Fruit fly (Drosophila melanogaster) whole organism, prepupa: ENCODE results near the gene CG32554.
A peak's percentile ranks its signal among the peaks of the same experiment; 100 is the strongest.

ENCODE experiments used
- Blimp-1 ChIP-seq: fragments of 200-800 bp; sonication (Bioruptor generic); optimal IDR thresholded peaks from 3 replicates; lab custom pipeline; 2017; ENCODE audit warnings: missing biosample characterization, missing genetic modification characterization, mild to moderate bottlenecking, moderate library complexity, missing genetic modification reagents
- CG11294 ChIP-seq: fragments of 200-800 bp; sonication (Bioruptor generic); IDR thresholded peaks from 2 replicates; pipeline ENCODE4 v1.3.6; 2022; ENCODE audit warnings: missing biosample characterization, missing genetic modification characterization
- CG11762 ChIP-seq: fragments of 200-800 bp; sonication (Bioruptor generic); optimal IDR thresholded peaks from 3 replicates; lab custom pipeline; 2016; ENCODE audit warnings: missing biosample characterization, missing genetic modification characterization; ENCODE audit not compliant: insufficient read depth
- CG11902 ChIP-seq: fragments of 200-800 bp; sonication (Bioruptor generic); optimal IDR thresholded peaks from 3 replicates; lab custom pipeline; 2016; ENCODE audit warnings: missing biosample characterization, missing genetic modification characterization
- CG3032 ChIP-seq: fragments of 200-800 bp; optimal IDR thresholded peaks from 2 replicates; lab custom pipeline; 2019; ENCODE audit warnings: missing biosample characterization, mild to moderate bottlenecking, missing genetic modification characterization, moderate library complexity
- CG31627 ChIP-seq: fragments of 200-800 bp; sonication (Bioruptor generic); optimal IDR thresholded peaks from 3 replicates; lab custom pipeline; 2016; ENCODE audit warnings: missing biosample characterization, missing genetic modification characterization
- CG32006 ChIP-seq: fragments of 200-800 bp; sonication (Bioruptor generic); optimal IDR thresholded peaks from 3 replicates; lab custom pipeline; 2017; ENCODE audit warnings: missing biosample characterization, mild to moderate bottlenecking, missing genetic modification characterization
- CG34406 ChIP-seq: fragments of 200-800 bp; sonication (Bioruptor generic); optimal IDR thresholded peaks from 3 replicates; lab custom pipeline; 2016; ENCODE audit warnings: missing biosample characterization, missing genetic modification characterization
- CG3919 ChIP-seq: fragments of 200-800 bp; sonication (Bioruptor generic); optimal IDR thresholded peaks from 3 replicates; lab custom pipeline; 2016; ENCODE audit warnings: missing biosample characterization, missing genetic modification characterization
- CG4318 ChIP-seq: fragments of 200-800 bp; sonication (Bioruptor generic); optimal IDR thresholded peaks from 3 replicates; lab custom pipeline; 2017; ENCODE audit warnings: missing biosample characterization, mild to moderate bottlenecking, missing genetic modification characterization
- CG6163 ChIP-seq: fragments of 200-800 bp; sonication (Bioruptor generic); IDR thresholded peaks from 3 replicates; pipeline ENCODE4 v1.3.6; 2022; ENCODE audit warnings: missing biosample characterization, missing genetic modification characterization
- CG6792 ChIP-seq: fragments of 200-800 bp; sonication (Bioruptor generic); optimal IDR thresholded peaks from 3 replicates; lab custom pipeline; 2016; ENCODE audit warnings: missing biosample characterization, missing genetic modification characterization
- CG6854 ChIP-seq: fragments of 200-800 bp; sonication (Bioruptor generic); optimal IDR thresholded peaks from 2 replicates; lab custom pipeline; 2017; ENCODE audit warnings: missing biosample characterization, mild to moderate bottlenecking, missing genetic modification characterization
- CG7368 ChIP-seq: fragments of 200-800 bp; sonication (Bioruptor generic); optimal IDR thresholded peaks from 3 replicates; lab custom pipeline; 2016; ENCODE audit warnings: missing biosample characterization, missing genetic modification characterization
- CG8119 ChIP-seq: fragments of 200-800 bp; sonication (Bioruptor generic); IDR thresholded peaks from 3 replicates; pipeline ENCODE4 v1.3.6; 2022; ENCODE audit warnings: missing biosample characterization, missing genetic modification characterization
- CG8319 ChIP-seq: fragments of 200-800 bp; sonication (Bioruptor generic); optimal IDR thresholded peaks from 3 replicates; lab custom pipeline; 2016; ENCODE audit warnings: missing biosample characterization, missing genetic modification characterization
- Eip93F ChIP-seq: fragments of 200-800 bp; sonication (Bioruptor generic); optimal IDR thresholded peaks from 2 replicates; lab custom pipeline; 2016; ENCODE audit warnings: missing biosample characterization, mild to moderate bottlenecking, missing genetic modification characterization
- Hr39 ChIP-seq: fragments of 200-800 bp; sonication (Bioruptor generic); optimal IDR thresholded peaks from 2 replicates; lab custom pipeline; 2016; ENCODE audit warnings: missing biosample characterization, missing genetic modification characterization
- Hr4 ChIP-seq: fragments of 200-800 bp; sonication (Bioruptor generic); optimal IDR thresholded peaks from 3 replicates; lab custom pipeline; 2016; ENCODE audit warnings: missing biosample characterization, missing genetic modification characterization
- Lpt ChIP-seq: fragments of 200-800 bp; sonication (Bioruptor generic); optimal IDR thresholded peaks from 3 replicates; lab custom pipeline; 2016; ENCODE audit warnings: missing biosample characterization, missing genetic modification characterization
- OdsH ChIP-seq: fragments of 200-800 bp; sonication (Bioruptor generic); optimal IDR thresholded peaks from 3 replicates; lab custom pipeline; 2016; ENCODE audit warnings: missing biosample characterization, missing genetic modification characterization
- Smox ChIP-seq: fragments of 200-800 bp; sonication (Bioruptor generic); optimal IDR thresholded peaks from 3 replicates; lab custom pipeline; 2016; ENCODE audit warnings: missing biosample characterization, missing genetic modification characterization
- Sox102F ChIP-seq: fragments of 200-800 bp; sonication (Bioruptor generic); optimal IDR thresholded peaks from 2 replicates; lab custom pipeline; 2016; ENCODE audit warnings: missing biosample characterization, mild to moderate bottlenecking, missing genetic modification characterization
- Sox15 ChIP-seq: fragments of 200-800 bp; sonication (Bioruptor generic); optimal IDR thresholded peaks from 3 replicates; lab custom pipeline; 2016; ENCODE audit warnings: missing biosample characterization, missing genetic modification characterization
- achi ChIP-seq: fragments of 200-800 bp; sonication (Bioruptor generic); optimal IDR thresholded peaks from 3 replicates; lab custom pipeline; 2016; ENCODE audit warnings: missing biosample characterization, missing genetic modification characterization
- eg ChIP-seq: fragments of 200-800 bp; sonication (Bioruptor generic); IDR thresholded peaks from 3 replicates; pipeline ENCODE4 v1.3.6; 2022; ENCODE audit warnings: missing biosample characterization, missing genetic modification characterization
- fd59A ChIP-seq: fragments of 200-800 bp; sonication (Bioruptor generic); optimal IDR thresholded peaks from 2 replicates; lab custom pipeline; 2017; ENCODE audit warnings: missing biosample characterization, mild to moderate bottlenecking, missing genetic modification characterization, missing genetic modification reagents
- fd85E ChIP-seq: fragments of 200-800 bp; sonication (Bioruptor generic); optimal IDR thresholded peaks from 3 replicates; lab custom pipeline; 2016; ENCODE audit warnings: missing biosample characterization, missing genetic modification characterization
- fkh ChIP-seq: fragments of 200-800 bp; sonication (Bioruptor generic); optimal IDR thresholded peaks from 3 replicates; lab custom pipeline; 2017; ENCODE audit warnings: missing biosample characterization, mild to moderate bottlenecking, missing genetic modification characterization, moderate library complexity
- salr ChIP-seq, 2 experiments: fragments of 200-800 bp; sonication (Bioruptor generic); optimal IDR thresholded peaks; 3 replicates each; lab custom pipeline; 2016 to 2018; ENCODE audit warnings: missing biosample characterization in 2 of 2, missing genetic modification characterization in 2 of 2, mild to moderate bottlenecking in 1 of 2
- spab ChIP-seq: fragments of 200-800 bp; sonication (Bioruptor generic); optimal IDR thresholded peaks from 2 replicates; lab custom pipeline; 2017; ENCODE audit warnings: missing biosample characterization, mild to moderate bottlenecking, missing genetic modification characterization, missing genetic modification reagents
- ss ChIP-seq, 2 experiments: fragments of 200-800 bp; sonication (Bioruptor generic); optimal IDR thresholded peaks; 2 replicates in 1 of 2; 3 replicates in 1 of 2; lab custom pipeline; 2017 to 2018; ENCODE audit warnings: mild to moderate bottlenecking in 2 of 2, missing biosample characterization in 2 of 2, missing genetic modification characterization in 2 of 2, moderate library complexity in 1 of 2
- topi ChIP-seq: fragments of 200-800 bp; sonication (Bioruptor generic); optimal IDR thresholded peaks from 3 replicates; lab custom pipeline; 2016; ENCODE audit warnings: missing biosample characterization, missing genetic modification characterization
- vri ChIP-seq: fragments of 200-800 bp; sonication (Bioruptor generic); optimal IDR thresholded peaks from 3 replicates; lab custom pipeline; 2016; ENCODE audit warnings: missing biosample characterization, mild to moderate bottlenecking, missing genetic modification characterization

The CG32554 gene

DNA sequence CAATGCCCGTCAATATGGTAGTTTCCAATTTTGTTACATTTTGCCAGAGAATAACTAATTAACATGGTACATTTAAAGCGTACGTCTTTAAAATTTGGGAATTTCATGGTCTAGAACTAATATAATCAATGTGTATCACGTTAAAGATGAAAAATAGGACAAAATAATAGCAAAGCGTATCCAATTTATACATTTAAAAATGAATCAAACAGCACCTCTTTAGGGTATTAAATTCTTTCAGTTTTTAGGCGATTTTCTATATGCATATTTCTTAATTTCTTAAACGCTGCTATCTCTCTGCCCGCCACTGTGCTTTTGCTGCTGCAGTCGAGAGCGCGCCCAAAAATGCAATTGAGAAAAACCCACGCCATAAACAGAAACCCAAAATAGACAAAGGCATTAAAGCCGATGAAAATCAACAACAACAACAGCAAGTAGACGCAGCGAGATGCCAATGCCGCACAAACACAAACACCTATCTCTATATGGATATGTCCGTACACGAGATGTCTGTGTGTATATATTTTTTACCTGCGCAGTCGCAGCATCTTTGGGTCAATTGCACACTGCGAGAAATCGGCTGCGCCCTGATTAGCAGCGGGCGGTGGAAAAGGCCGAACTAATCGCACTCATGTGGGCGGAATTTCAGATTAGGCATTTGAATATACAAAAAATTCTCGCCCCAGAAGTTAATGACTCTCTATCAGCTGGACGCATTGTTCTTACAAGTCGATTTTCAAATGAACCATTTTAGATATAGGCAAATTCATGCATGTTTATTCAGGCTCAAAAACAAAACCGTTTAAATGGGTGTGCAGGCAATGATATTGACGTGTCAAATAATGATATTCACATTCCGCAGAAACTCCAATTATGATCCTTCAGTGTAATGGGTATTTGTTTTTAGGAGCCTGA, 23.1 kb downstream of the CG32554 start (continued):
- TF ChIP-seq CG6163 (peak; percentile 15), CG31627 (GFP tag; lab: Kevin White, UChicago) (peak; percentile 21), fd59A (GFP tag; lab: Kevin White, UChicago) (peak; percentile 45), Eip93F (GFP tag; lab: Kevin White, UChicago) (no peak), vri (GFP tag; lab: Kevin White, UChicago) (no peak), Hr39 (GFP tag; lab: Kevin White, UChicago) (peak; percentile 50), CG3032 (tag; lab: Kevin White, UChicago) (peak; percentile 58), Sox15 (GFP tag; lab: Kevin White, UChicago) (peak; percentile 47), OdsH (GFP tag; lab: Kevin White, UChicago) (peak; percentile 84), achi (GFP tag; lab: Kevin White, UChicago) (peak; percentile 62), Hr4 (GFP tag; lab: Kevin White, UChicago) (peak; percentile 68), CG11902 (peak; percentile 15), eg (GFP tag; lab: Robert Waterston, UW) (peak; percentile 61; the same call in 2 of the 3 replicates), Sox102F (GFP tag; lab: Kevin White, UChicago) (peak; percentile 28), CG34406 (GFP tag; lab: Kevin White, UChicago) (peak; percentile 43), salr (GFP tag; optimal IDR thresholded peaks at IDR 0.05; lab: Kevin White, UChicago) (peak in 1 of 2 experiments; percentile 51), Lpt (peak; percentile 16), CG3919 (GFP tag; lab: Kevin White, UChicago) (peak; percentile 57), topi (GFP tag; lab: Kevin White, UChicago) (peak; percentile 60), CG6792 (GFP tag; lab: Kevin White, UChicago) (peak; percentile 58), CG32006 (GFP tag; lab: Kevin White, UChicago) (peak; percentile 82), fkh (GFP tag; lab: Kevin White, UChicago) (peak; percentile 16), CG11294 (GFP tag; lab: Robert Waterston, UW) (0 out of 2 replicates have a peak, but pooled peaks have one; percentile 32), CG6854 (GFP tag; lab: Kevin White, UChicago) (no peak), Blimp-1 (GFP tag; lab: Kevin White, UChicago) (no peak), CG8319 (GFP tag; lab: Kevin White, UChicago) (peak; percentile 3), CG4318 (peak; percentile 69), spab (GFP tag; lab: Kevin White, UChicago) (peak; percentile 42), Smox (GFP tag; lab: Kevin White, UChicago) (peak; percentile 26), ss (GFP tag; optimal IDR thresholded peaks at IDR 0.05; lab: Kevin White, UChicago) (peak; percentile 21 to 60), CG7368 (peak; percentile 8), CG11762 (GFP tag; lab: Kevin White, UChicago) (peak; percentile 44), fd85E (GFP tag; lab: Kevin White, UChicago) (no peak)

DNA sequence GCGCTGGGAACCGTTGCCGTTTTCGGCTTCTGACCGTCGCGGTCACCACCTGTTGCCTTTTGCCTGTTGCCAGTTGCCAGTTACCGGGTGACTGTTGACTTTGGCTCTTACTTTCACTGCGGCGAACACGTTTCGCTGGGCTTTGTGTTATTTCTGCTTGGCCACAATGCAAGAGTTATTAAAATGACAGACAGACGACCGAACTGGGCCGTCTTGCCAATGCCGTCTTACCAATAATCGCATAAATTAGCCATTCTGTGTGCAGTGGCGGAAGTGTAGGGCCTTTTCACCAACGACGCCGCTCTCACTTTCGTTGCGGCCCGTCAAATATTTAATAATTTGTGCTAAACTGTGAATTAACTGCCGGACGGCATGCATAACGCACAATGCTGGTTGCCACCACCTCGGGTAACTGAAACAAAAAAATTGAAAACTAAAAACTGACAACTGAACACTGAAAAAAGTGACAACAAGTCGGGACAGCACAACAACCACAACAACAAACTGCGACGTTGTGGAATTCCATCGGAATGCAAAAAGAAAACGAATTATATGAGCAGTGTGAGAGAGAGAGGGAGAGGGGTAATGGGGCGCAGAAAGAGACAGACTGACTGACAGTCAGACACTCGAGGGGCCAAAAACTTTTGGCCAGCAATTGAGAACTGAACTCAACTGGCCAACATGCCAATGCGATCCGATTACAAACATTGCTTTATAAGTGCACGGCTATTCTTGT, 24.0 kb downstream of the CG32554 start:
- no peak for TF ChIP-seq CG8119
- TF ChIP-seq Blimp-1 (GFP tag; lab: Kevin White, UChicago): peak; percentile 65
